Worm (Caenorhabditis elegans) whole organism, mixed stage, embryonic: ENCODE results near the gene svh-11.
A peak's percentile ranks its signal among the peaks of the same experiment; 100 is the strongest.
"Not testable (repeated sequence)": the region's sequence is repeated elsewhere in the genome, so short reads cannot be mapped to it uniquely, and the experiment has no call there.

Source experiments
- bed-3 ChIP-seq: fragments of 200-800 bp; sonication (Bioruptor generic); optimal IDR thresholded peaks from 3 replicates; lab custom pipeline; 2018; ENCODE audit warnings: mild to moderate bottlenecking, missing genetic modification characterization, moderate library complexity, missing compliant biosample characterization
- blmp-1 ChIP-seq: fragments of 150-350 bp; optimal IDR thresholded peaks from 2 replicates; lab custom pipeline; 2014; ENCODE audit warnings: missing biosample characterization, missing genetic modification characterization
- ceh-43 ChIP-seq: fragments of 200-800 bp; sonication (Bioruptor generic); optimal IDR thresholded peaks from 2 replicates; lab custom pipeline; 2018; ENCODE audit warnings: mild to moderate bottlenecking, missing genetic modification characterization, moderate library complexity, missing compliant biosample characterization
- drap-1 ChIP-seq: fragments of 200-800 bp; sonication (Bioruptor generic); optimal IDR thresholded peaks from 3 replicates; lab custom pipeline; 2018; ENCODE audit warnings: mild to moderate bottlenecking, missing genetic modification characterization, missing compliant biosample characterization
- lin-13 ChIP-seq: fragments of 150-350 bp; optimal IDR thresholded peaks from 2 replicates; lab custom pipeline; 2014; ENCODE audit warnings: missing biosample characterization, missing genetic modification characterization
- mep-1 ChIP-seq: fragments of 150-350 bp; optimal IDR thresholded peaks from 2 replicates; lab custom pipeline; 2017; ENCODE audit warnings: missing biosample characterization, missing genetic modification reagents, missing genetic modification characterization, inconsistent platforms
- nhr-237 ChIP-seq: fragments of 150-350 bp; optimal IDR thresholded peaks from 2 replicates; lab custom pipeline; 2014; ENCODE audit warnings: missing biosample characterization, missing genetic modification characterization
- nhr-76 ChIP-seq: sonication (generic microtip); optimal IDR thresholded peaks from 2 replicates; lab custom pipeline; 2017; ENCODE audit warnings: missing biosample characterization, missing genetic modification characterization
- pha-4 ChIP-seq: fragments of 150-350 bp; optimal IDR thresholded peaks from 2 replicates; lab custom pipeline; 2018; ENCODE audit warnings: missing biosample characterization, missing genetic modification reagents, missing genetic modification characterization
- sptf-1 ChIP-seq: sonication (generic microtip); optimal IDR thresholded peaks from 2 replicates; lab custom pipeline; 2017; ENCODE audit warnings: mild to moderate bottlenecking, missing genetic modification characterization, moderate library complexity, missing compliant biosample characterization
- unc-39 ChIP-seq: fragments of 150-350 bp; optimal IDR thresholded peaks from 2 replicates; lab custom pipeline; 2014; ENCODE audit warnings: missing biosample characterization, missing genetic modification characterization

The svh-11 gene

DNA sequence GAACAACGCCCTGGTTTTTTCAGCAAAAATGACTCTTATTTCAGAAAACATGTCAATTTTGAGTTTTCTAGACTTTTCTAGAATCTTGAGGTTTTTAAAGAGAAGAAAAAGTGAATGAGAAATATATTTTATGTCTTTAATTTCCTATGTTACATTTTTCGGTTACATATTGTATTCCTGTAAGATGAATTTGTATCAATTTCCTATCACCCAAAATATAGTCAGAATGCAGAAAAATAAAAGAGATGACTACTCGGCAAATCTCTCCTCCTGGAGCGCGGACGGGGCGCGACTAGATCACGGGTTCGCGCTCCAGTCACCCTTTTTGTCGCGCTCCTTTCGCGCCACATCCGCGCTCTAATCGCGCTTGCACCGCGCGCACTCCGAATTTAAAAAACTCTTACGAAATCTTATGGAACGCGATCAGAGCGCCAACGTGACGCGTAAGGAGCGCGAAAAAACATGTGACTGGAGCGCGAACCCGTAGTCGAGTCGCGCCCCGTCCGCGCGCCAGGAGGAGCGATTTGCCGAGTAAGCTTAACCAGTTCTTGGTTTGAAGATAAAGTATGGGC lies 47.7 kb downstream of the svh-11 start, which contains the start of gene str-253:
Gene str-253 (minus strand): TSS at position 51 of the 572 bp plus-strand sequence.
- TF ChIP-seq blmp-1 (tag; lab: Kevin White, UChicago) (no peak), drap-1 (GFP tag; lab: Kevin White, UChicago) (no peak), nhr-76 (tag; lab: Kevin White, UChicago) (no peak), nhr-237 (tag; lab: Kevin White, UChicago) (no peak), ceh-43 (GFP tag; lab: Kevin White, UChicago) (no peak), unc-39 (tag; lab: Kevin White, UChicago) (no peak)

DNA sequence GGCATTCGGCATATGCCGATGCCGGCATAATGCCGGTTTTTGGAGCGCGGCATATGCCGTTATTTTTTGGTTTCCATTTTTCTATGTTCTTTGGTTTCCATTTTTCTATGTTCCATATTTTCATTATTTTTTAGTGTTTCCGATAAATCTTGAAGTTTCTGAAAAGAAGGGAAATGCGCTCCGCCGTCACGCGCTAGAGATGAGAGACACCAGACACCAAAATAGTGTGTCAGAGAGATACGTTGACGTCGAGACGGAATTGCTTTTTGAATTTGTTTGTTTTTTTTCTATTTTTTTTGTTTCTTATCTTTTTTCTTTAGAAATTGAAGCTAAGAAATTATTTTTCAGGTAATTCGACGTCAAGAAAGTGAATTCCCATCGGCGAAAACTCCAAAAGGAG lies 48.3 kb downstream of the svh-11 start, which contains the start of gene F41B5.1:
Gene F41B5.1 (plus strand): TSS at position 343 of the 400 bp plus-strand sequence.
- TF ChIP-seq sptf-1; bed-3 (GFP tag; lab: Kevin White, UChicago); mep-1 (tag; lab: Kevin White, UChicago): not testable (repeated sequence)

- TF ChIP-seq pha-4 (tag; lab: Kevin White, UChicago) (peak; percentile 75), lin-13 (no peak)
Observed at ce11 chrV:2259750-2260149, 52.8 kb downstream of the svh-11 start, which contains the start of gene nhr-182. nhr-182 (minus strand) TSS chrV:2259927.
